Worm (Caenorhabditis elegans) whole organism, L3 larva: ENCODE results near the gene tbc-6.
A peak's percentile ranks its signal among the peaks of the same experiment; 100 is the strongest.

Source experiments
- aly-2 ChIP-seq: fragments of 150-350 bp; optimal IDR thresholded peaks from 2 replicates; lab custom pipeline; 2014; ENCODE audit warnings: missing biosample characterization, missing genetic modification characterization
- daf-12 ChIP-seq: fragments of 150-350 bp; optimal IDR thresholded peaks from 2 replicates; lab custom pipeline; 2014; ENCODE audit warnings: missing biosample characterization, missing genetic modification reagents, missing genetic modification characterization
- elt-3 ChIP-seq, 3 experiments: fragments of 150-350 bp in 1 of 3; sonication (generic microtip) in 2 of 3; optimal IDR thresholded peaks; 2 replicates in 2 of 3; 4 replicates in 1 of 3; lab custom pipeline; 2014 to 2017; ENCODE audit warnings: missing biosample characterization in 3 of 3, missing genetic modification characterization in 3 of 3
- fkh-10 ChIP-seq: sonication (generic microtip); optimal IDR thresholded peaks from 2 replicates; lab custom pipeline; 2017; ENCODE audit warnings: missing biosample characterization, missing genetic modification reagents, missing genetic modification characterization
- fos-1 ChIP-seq: fragments of 150-350 bp; optimal IDR thresholded peaks from 2 replicates; lab custom pipeline; 2014; ENCODE audit warnings: missing biosample characterization, missing genetic modification characterization
- nhr-12 ChIP-seq: fragments of 150-350 bp; optimal IDR thresholded peaks from 2 replicates; lab custom pipeline; 2014; ENCODE audit warnings: missing biosample characterization, missing genetic modification characterization
- nhr-77 ChIP-seq: fragments of 150-350 bp; optimal IDR thresholded peaks from 2 replicates; lab custom pipeline; 2014; ENCODE audit warnings: missing biosample characterization, missing genetic modification characterization
- pqm-1 ChIP-seq: fragments of 150-350 bp; optimal IDR thresholded peaks from 2 replicates; lab custom pipeline; 2017; ENCODE audit warnings: missing biosample characterization, missing genetic modification characterization, inconsistent platforms
- sea-2 ChIP-seq: fragments of 150-350 bp; sonication (generic microtip); optimal IDR thresholded peaks from 4 replicates; lab custom pipeline; 2014; ENCODE audit warnings: missing biosample characterization, missing genetic modification reagents, missing genetic modification characterization
- snpc-4 ChIP-seq: fragments of 150-350 bp; optimal IDR thresholded peaks from 2 replicates; lab custom pipeline; 2014; ENCODE audit warnings: missing biosample characterization, missing genetic modification characterization
- tbx-2 ChIP-seq: sonication (generic microtip); optimal IDR thresholded peaks from 2 replicates; lab custom pipeline; 2016; ENCODE audit warnings: mild to moderate bottlenecking, missing genetic modification characterization, missing compliant biosample characterization
- ztf-4 ChIP-seq: fragments of 150-350 bp; optimal IDR thresholded peaks from 2 replicates; lab custom pipeline; 2014; ENCODE audit warnings: missing biosample characterization, missing genetic modification characterization

- TF ChIP-seq daf-12 (tag; lab: Kevin White, UChicago) (no peak), sea-2 (GFP tag; lab: Kevin White, UChicago) (no peak), nhr-12 (tag; lab: Kevin White, UChicago) (no peak), nhr-77 (peak; percentile 14), pqm-1 (tag; lab: Kevin White, UChicago) (peak; percentile 67), fos-1 (tag; lab: Kevin White, UChicago) (no peak), tbx-2 (tag; lab: Kevin White, UChicago) (no peak), fkh-10 (GFP tag; lab: Kevin White, UChicago) (no peak), ztf-4 (tag; lab: Kevin White, UChicago) (no peak), elt-3 (tag; optimal IDR thresholded peaks at IDR 0.05; lab: Kevin White, UChicago) (peak in 1 of 3 experiments; percentile 69), aly-2 (no peak), snpc-4 (no peak)
These were observed 25.6 kb upstream of the tbc-6 start for ce11 chrII:6822347-6822746.
